Worm (Caenorhabditis elegans): ENCODE measurements around the gene C16D9.6.

- TF ChIP-seq hlh-30 (tag; optimal IDR thresholded peaks at IDR 0.05; ENCODE audit: insufficient read depth) (no peak), hlh-8 (tag; optimal IDR thresholded peaks at IDR 0.05) (no peak), fkh-10 (GFP tag; optimal IDR thresholded peaks at IDR 0.05) (no peak)
These were observed at the start of gene C16D9.6 for ce11 chrV:8250208-8250607.

Data from whole organism, late embryonic.